Worm (Caenorhabditis elegans): ENCODE results near the gene srx-18.

DNA sequence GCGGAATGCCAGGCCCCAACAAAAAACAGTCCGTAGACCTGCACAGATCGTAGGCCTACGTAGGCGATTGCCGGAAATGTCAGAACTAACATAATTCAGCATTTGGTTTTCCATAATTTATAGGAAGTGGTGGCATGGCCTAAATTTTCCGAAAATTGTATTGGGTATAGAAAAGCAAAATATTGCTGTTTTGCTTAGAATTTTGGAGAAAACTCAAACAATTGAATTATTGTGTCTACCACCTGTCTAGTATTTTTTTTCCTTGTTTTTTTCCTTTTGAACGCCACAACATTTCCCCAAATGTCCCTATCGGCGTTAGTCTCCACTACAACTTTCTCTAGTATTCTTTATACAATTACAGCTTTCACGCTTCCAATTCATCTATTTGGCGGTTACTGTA lies 31.4 kb downstream of the srx-18 start, which contains the start of gene srh-284:
- no peak for TF ChIP-seq tbx-2 (tag; optimal IDR thresholded peaks at IDR 0.05)
- no peak for TF ChIP-seq hlh-13 (GFP tag; optimal IDR thresholded peaks at IDR 0.05)
- TF ChIP-seq ama-1 (optimal IDR thresholded peaks at IDR 0.05): no peak

Measured in whole organism, late embryonic.